Fruit fly (Drosophila melanogaster): Measurements from ENCODE around the gene CG14969.
A peak's percentile ranks its signal among the peaks of the same experiment; 100 is the strongest.

Gene CG14969

DNA sequence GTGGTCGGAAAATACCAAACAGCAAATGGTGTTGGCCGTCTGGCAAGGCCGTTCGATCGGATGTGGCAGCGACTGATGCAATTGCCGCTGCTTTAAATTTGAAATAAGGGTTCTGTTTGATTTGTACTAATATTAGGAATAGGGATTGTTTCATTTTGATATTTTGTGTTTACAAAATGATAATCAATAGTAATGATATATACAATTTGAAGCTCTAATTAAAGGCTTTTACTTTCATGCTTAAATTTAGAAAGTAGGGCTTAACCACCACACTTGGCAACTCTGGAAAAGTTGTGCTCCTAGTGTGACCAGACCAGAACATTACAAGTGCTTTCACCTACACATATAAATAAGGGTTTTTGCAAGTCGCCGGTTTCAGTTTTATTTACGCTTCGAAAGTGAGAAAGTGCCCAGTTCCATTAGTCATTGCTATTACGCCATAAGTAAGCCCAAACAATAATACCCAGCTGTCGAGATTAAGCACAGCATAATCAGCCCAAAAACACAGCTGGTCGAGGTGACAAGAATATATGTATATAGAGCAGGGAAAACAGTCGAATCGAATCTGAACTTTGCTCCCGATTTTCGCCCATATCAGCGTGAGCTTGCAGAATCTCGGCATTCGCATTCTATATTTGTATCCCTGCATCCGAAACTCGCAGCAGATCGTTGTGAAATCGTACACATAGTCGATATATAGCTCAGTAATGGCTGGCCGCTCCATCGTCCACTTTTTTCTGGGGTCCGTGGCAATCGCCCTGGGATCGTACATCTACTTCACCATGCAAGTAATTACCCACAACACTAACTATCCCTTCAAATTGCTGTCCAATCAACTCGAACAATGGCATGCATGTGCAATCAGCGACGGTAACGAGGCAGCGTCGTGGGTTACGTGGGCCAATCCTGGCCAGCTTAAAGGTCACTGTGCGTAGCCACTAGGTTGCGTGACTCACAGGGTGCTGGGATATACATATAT is 8.6 kb downstream of the CG14969 start, which contains the start of gene Gtpx (continued):
- TF ChIP-seq CG7745 (tag; optimal IDR thresholded peaks at IDR 0.05) (no peak), CG31365 (tag; optimal IDR thresholded peaks at IDR 0.05) (no peak), wek (GFP tag; optimal IDR thresholded peaks at IDR 0.05) (no peak), CG18764 (GFP tag; optimal IDR thresholded peaks at IDR 0.05) (no peak), gsb-n (tag; optimal IDR thresholded peaks at IDR 0.05) (no peak), CG31224 (GFP tag; IDR thresholded peaks at IDR 0.05) (no peak), C15 (GFP tag; IDR thresholded peaks at IDR 0.05) (no peak), CG16815 (GFP tag; optimal IDR thresholded peaks at IDR 0.05) (no peak), otp (GFP tag; IDR thresholded peaks at IDR 0.05) (no peak), jumu (GFP tag; optimal IDR thresholded peaks at IDR 0.05) (peak; percentile 25), Hr78 (GFP tag; optimal IDR thresholded peaks at IDR 0.05) (peak in 1 of 2 experiments; percentile 57), crp (GFP tag; optimal IDR thresholded peaks at IDR 0.05) (peak in 1 of 2 experiments; percentile 22), CG16779 (GFP tag; IDR thresholded peaks at IDR 0.05) (no peak), peb (GFP tag; IDR thresholded peaks at IDR 0.05) (no peak), stwl (tag; optimal IDR thresholded peaks at IDR 0.05) (peak; percentile 88), CG7987 (GFP tag; optimal IDR thresholded peaks at IDR 0.05) (no peak), CG4424 (GFP tag; optimal IDR thresholded peaks at IDR 0.05) (no peak), z (GFP tag; IDR thresholded peaks at IDR 0.05) (no peak), Fer1 (GFP tag; optimal IDR thresholded peaks at IDR 0.05) (no peak), Ptx1 (GFP tag; IDR thresholded peaks at IDR 0.05) (no peak), kah (GFP tag; optimal IDR thresholded peaks at IDR 0.05) (no peak), HLH4C (GFP tag; IDR thresholded peaks at IDR 0.05; ENCODE audit: partially characterized antibody) (no peak), CG11723 (GFP tag; optimal IDR thresholded peaks at IDR 0.05) (no peak), Poxn (GFP tag; IDR thresholded peaks at IDR 0.05) (no peak), NFAT (GFP tag; IDR thresholded peaks at IDR 0.05) (no peak), CG2120 (GFP tag; optimal IDR thresholded peaks at IDR 0.05) (peak; percentile 62), stc (GFP tag; IDR thresholded peaks at IDR 0.05) (no peak), trem (tag; optimal IDR thresholded peaks at IDR 0.05) (peak; percentile 43), vfl (GFP tag; optimal IDR thresholded peaks at IDR 0.05) (peak; percentile 9), CG32772 (GFP tag; IDR thresholded peaks at IDR 0.05) (no peak), CG4404 (GFP tag; IDR thresholded peaks at IDR 0.05) (no peak), HLH54F (GFP tag; optimal IDR thresholded peaks at IDR 0.05) (peak; percentile 43), gfzf (GFP tag; optimal IDR thresholded peaks at IDR 0.05) (peak; percentile 87), CG32767 (GFP tag; IDR thresholded peaks at IDR 0.05) (no peak), CG15514 (GFP tag; optimal IDR thresholded peaks at IDR 0.05) (peak; percentile 63), Eip74EF (GFP tag; optimal IDR thresholded peaks at IDR 0.05) (no peak), NfI (GFP tag; optimal IDR thresholded peaks at IDR 0.05) (peak; percentile 39), Hmr (GFP tag; optimal IDR thresholded peaks at IDR 0.05) (peak; percentile 56), CG8388 (GFP tag; optimal IDR thresholded peaks at IDR 0.05) (peak; percentile 19), pho (GFP tag; optimal IDR thresholded peaks at IDR 0.05) (peak; percentile 54), Hr51 (GFP tag; optimal IDR thresholded peaks at IDR 0.05) (no peak), Chrac-16 (GFP tag; optimal IDR thresholded peaks at IDR 0.05) (peak; percentile 56), YL-1 (GFP tag; optimal IDR thresholded peaks at IDR 0.05) (peak; percentile 75), hth (optimal IDR thresholded peaks at IDR 0.05) (no peak), Neu2 (GFP tag; optimal IDR thresholded peaks at IDR 0.05; ENCODE audit: borderline replicate concordance) (no peak), ap (GFP tag; IDR thresholded peaks at IDR 0.05) (no peak), CG7271 (tag; optimal IDR thresholded peaks at IDR 0.05) (no peak), klu (GFP tag; IDR thresholded peaks at IDR 0.05) (no peak)
